Worm (Caenorhabditis elegans) whole organism, L3 larva: ENCODE data around the gene T07C4.3.

Experiments used
- ZK546.5 ChIP-seq: sonication (generic microtip); optimal IDR thresholded peaks from 2 replicates; lab custom pipeline; 2017; ENCODE audit warnings: missing biosample characterization, missing genetic modification characterization
- ama-1 ChIP-seq: fragments of 150-350 bp; optimal IDR thresholded peaks from 2 replicates; lab custom pipeline; 2018
- ceh-28 ChIP-seq: fragments of 150-350 bp; optimal IDR thresholded peaks from 2 replicates; lab custom pipeline; 2014; ENCODE audit warnings: missing biosample characterization, missing genetic modification reagents, missing genetic modification characterization
- ceh-82 ChIP-seq: fragments of 150-350 bp; optimal IDR thresholded peaks from 2 replicates; lab custom pipeline; 2014; ENCODE audit warnings: missing biosample characterization, missing genetic modification characterization
- daf-12 ChIP-seq: fragments of 150-350 bp; optimal IDR thresholded peaks from 2 replicates; lab custom pipeline; 2014; ENCODE audit warnings: missing biosample characterization, missing genetic modification reagents, missing genetic modification characterization
- egl-27 ChIP-seq: sonication (generic microtip); optimal IDR thresholded peaks from 4 replicates; lab custom pipeline; 2017; ENCODE audit warnings: missing biosample characterization, missing genetic modification reagents, missing genetic modification characterization
- elt-1 ChIP-seq: fragments of 150-350 bp; optimal IDR thresholded peaks from 2 replicates; lab custom pipeline; 2014; ENCODE audit warnings: missing biosample characterization, missing genetic modification characterization
- elt-3 ChIP-seq, 3 experiments: fragments of 150-350 bp in 1 of 3; sonication (generic microtip) in 2 of 3; optimal IDR thresholded peaks; 2 replicates in 2 of 3; 4 replicates in 1 of 3; lab custom pipeline; 2014 to 2017; ENCODE audit warnings: missing biosample characterization in 3 of 3, missing genetic modification characterization in 3 of 3
- eor-1 ChIP-seq, 2 experiments: fragments of 150-350 bp; optimal IDR thresholded peaks; 2 replicates each; lab custom pipeline; 2014 to 2018; ENCODE audit warnings: missing biosample characterization in 2 of 2, missing genetic modification characterization in 2 of 2
- fkh-10 ChIP-seq: sonication (generic microtip); optimal IDR thresholded peaks from 2 replicates; lab custom pipeline; 2017; ENCODE audit warnings: missing biosample characterization, missing genetic modification reagents, missing genetic modification characterization
- hmg-11 ChIP-seq: sonication (generic microtip); optimal IDR thresholded peaks from 2 replicates; lab custom pipeline; 2016; ENCODE audit warnings: missing genetic modification characterization, missing compliant biosample characterization
- jun-1 ChIP-seq: fragments of 150-350 bp; optimal IDR thresholded peaks from 2 replicates; lab custom pipeline; 2014; ENCODE audit warnings: missing biosample characterization, missing genetic modification reagents, missing genetic modification characterization
- lin-39 ChIP-seq: fragments of 150-350 bp; optimal IDR thresholded peaks from 2 replicates; lab custom pipeline; 2018; ENCODE audit warnings: missing biosample characterization, missing genetic modification reagents, missing genetic modification characterization
- lsy-12 ChIP-seq: sonication (generic microtip); optimal IDR thresholded peaks from 2 replicates; lab custom pipeline; 2016; ENCODE audit warnings: mild to moderate bottlenecking, missing genetic modification characterization, missing compliant biosample characterization
- nfya-1 ChIP-seq: sonication (generic microtip); optimal IDR thresholded peaks from 2 replicates; lab custom pipeline; 2017; ENCODE audit warnings: missing genetic modification characterization, mild to moderate bottlenecking, missing compliant biosample characterization, antibody characterized with exemption, moderate library complexity; ENCODE audit not compliant: insufficient read depth
- nhr-11 ChIP-seq: fragments of 150-350 bp; optimal IDR thresholded peaks from 2 replicates; lab custom pipeline; 2014; ENCODE audit warnings: missing biosample characterization, missing genetic modification characterization
- nhr-12 ChIP-seq: fragments of 150-350 bp; optimal IDR thresholded peaks from 2 replicates; lab custom pipeline; 2014; ENCODE audit warnings: missing biosample characterization, missing genetic modification characterization
- nhr-237 ChIP-seq: fragments of 150-350 bp; optimal IDR thresholded peaks from 2 replicates; lab custom pipeline; 2014; ENCODE audit warnings: missing biosample characterization, missing genetic modification characterization
- nhr-25 ChIP-seq: sonication (generic microtip); optimal IDR thresholded peaks from 2 replicates; lab custom pipeline; 2017; ENCODE audit warnings: missing biosample characterization, missing genetic modification characterization
- nhr-28 ChIP-seq: fragments of 150-350 bp; optimal IDR thresholded peaks from 2 replicates; lab custom pipeline; 2014; ENCODE audit warnings: missing biosample characterization, missing genetic modification characterization
- nhr-67 ChIP-seq: fragments of 150-350 bp; optimal IDR thresholded peaks from 2 replicates; lab custom pipeline; 2014; ENCODE audit warnings: missing biosample characterization, missing genetic modification characterization
- nhr-76 ChIP-seq: fragments of 150-350 bp; sonication (generic microtip); optimal IDR thresholded peaks from 5 replicates; lab custom pipeline; 2014; ENCODE audit warnings: missing biosample characterization, missing genetic modification characterization
- nhr-77 ChIP-seq: fragments of 150-350 bp; optimal IDR thresholded peaks from 2 replicates; lab custom pipeline; 2014; ENCODE audit warnings: missing biosample characterization, missing genetic modification characterization
- pha-4 ChIP-seq: fragments of 150-350 bp; optimal IDR thresholded peaks from 2 replicates; lab custom pipeline; 2014; ENCODE audit warnings: missing biosample characterization, missing genetic modification reagents, missing genetic modification characterization
- skn-1 ChIP-seq: fragments of 150-350 bp; optimal IDR thresholded peaks from 2 replicates; lab custom pipeline; 2014; ENCODE audit warnings: missing biosample characterization, missing genetic modification characterization
- tbx-2 ChIP-seq: sonication (generic microtip); optimal IDR thresholded peaks from 2 replicates; lab custom pipeline; 2016; ENCODE audit warnings: mild to moderate bottlenecking, missing genetic modification characterization, missing compliant biosample characterization
- unc-39 ChIP-seq: sonication (generic microtip); optimal IDR thresholded peaks from 4 replicates; lab custom pipeline; 2017; ENCODE audit warnings: missing biosample characterization, missing genetic modification characterization
- unc-62 ChIP-seq: fragments of 150-350 bp; sonication (generic microtip); optimal IDR thresholded peaks from 4 replicates; lab custom pipeline; 2014; ENCODE audit warnings: missing biosample characterization, missing genetic modification reagents, missing genetic modification characterization
- zag-1 ChIP-seq: fragments of 150-350 bp; optimal IDR thresholded peaks from 2 replicates; lab custom pipeline; 2014; ENCODE audit warnings: missing biosample characterization, missing genetic modification characterization
- ztf-11 ChIP-seq: fragments of 150-350 bp; optimal IDR thresholded peaks from 2 replicates; lab custom pipeline; 2014; ENCODE audit warnings: missing biosample characterization, missing genetic modification characterization

Gene T07C4.3

ce11 chrIII:10380640-10381039 is 28.7 kb downstream of the T07C4.3 start:
- TF ChIP-seq ama-1 (lab: Kevin White, UChicago) (no peak), hmg-11 (tag; lab: Kevin White, UChicago) (peak; percentile 51), egl-27 (no peak), nfya-1 (tag; lab: Kevin White, UChicago) (peak; percentile 41)

DNA sequence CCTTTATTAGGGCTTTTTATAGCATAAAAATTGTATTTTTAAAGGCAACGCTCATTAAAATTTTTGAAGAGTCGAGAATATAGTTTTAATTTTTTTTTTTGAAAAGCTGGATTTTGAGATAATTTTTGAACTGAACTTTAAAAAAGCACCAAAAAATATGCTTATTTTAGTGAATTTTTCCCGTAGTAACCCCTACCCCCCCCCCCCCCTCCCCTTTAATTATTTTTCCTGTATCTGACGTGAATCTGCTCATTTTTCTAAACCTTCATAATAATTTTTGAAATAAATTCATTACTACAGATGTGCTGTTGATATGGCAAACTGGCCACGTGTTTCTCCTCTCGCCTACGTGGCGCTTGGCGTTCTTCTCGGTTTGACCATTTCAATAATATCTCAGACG is 29.5 kb downstream of the T07C4.3 start, which contains the start of gene C38H2.2:
C38H2.2 (plus strand) TSS at position 301 of the 400 bp plus-strand sequence.
- no peak for TF ChIP-seq hmg-11 (tag; lab: Kevin White, UChicago)
- TF ChIP-seq nhr-67 (tag; lab: Kevin White, UChicago): no peak
- TF ChIP-seq unc-39 (tag; lab: Kevin White, UChicago): no peak
- no peak for TF ChIP-seq zag-1

ce11 chrIII:10383804-10384203 is 31.8 kb downstream of the T07C4.3 start:
- TF ChIP-seq hmg-11 (tag; lab: Kevin White, UChicago): no peak
- TF ChIP-seq nhr-12 (tag; lab: Kevin White, UChicago): no peak
- TF ChIP-seq tbx-2 (tag; lab: Kevin White, UChicago): no peak
- TF ChIP-seq fkh-10 (GFP tag; lab: Kevin White, UChicago): no peak
- TF ChIP-seq lin-39: no peak
- no peak for TF ChIP-seq ztf-11 (tag; lab: Kevin White, UChicago)
- TF ChIP-seq ZK546.5 (tag; lab: Kevin White, UChicago): no peak
- TF ChIP-seq eor-1 (tag; optimal IDR thresholded peaks at IDR 0.05; lab: Kevin White, UChicago): no peak
- no peak for TF ChIP-seq egl-27
- TF ChIP-seq nhr-237: no peak
- no peak for TF ChIP-seq skn-1 (tag; lab: Kevin White, UChicago)
- no peak for TF ChIP-seq ceh-82
- TF ChIP-seq nhr-28 (tag; lab: Kevin White, UChicago): no peak
- no peak for TF ChIP-seq nhr-77 (tag; lab: Kevin White, UChicago)
- TF ChIP-seq elt-3 (tag; optimal IDR thresholded peaks at IDR 0.05; lab: Kevin White, UChicago): no peak
- no peak for TF ChIP-seq nhr-67 (tag; lab: Kevin White, UChicago)
- TF ChIP-seq ceh-28 (tag; lab: Kevin White, UChicago): no peak
- TF ChIP-seq elt-1: no peak
- TF ChIP-seq unc-62 (GFP tag; lab: Kevin White, UChicago): no peak

DNA sequence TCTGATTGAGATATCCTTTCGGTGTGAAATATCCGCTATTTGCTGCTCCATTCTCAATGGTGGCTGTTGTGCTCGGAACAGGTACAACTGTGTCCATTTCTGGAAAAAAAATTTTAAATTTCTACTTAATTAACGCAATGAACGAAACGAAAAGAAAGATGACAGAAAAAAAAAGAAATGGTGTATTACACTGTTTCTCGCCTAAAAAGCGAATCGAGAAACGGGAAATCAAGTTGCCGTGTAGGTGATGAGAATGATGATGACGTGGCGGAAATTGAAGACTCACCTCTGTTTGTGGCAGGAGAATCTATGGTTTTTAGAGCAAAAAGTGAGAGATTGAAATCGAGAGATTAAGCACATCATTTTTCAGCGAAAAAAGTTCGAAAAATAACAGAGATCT is 34.5 kb downstream of the T07C4.3 start, which contains the start of gene C38H2.3:
C38H2.3 (minus strand) TSS at position 101 of the 400 bp plus-strand sequence.
- TF ChIP-seq nhr-25 (tag; lab: Kevin White, UChicago) (no peak), skn-1 (tag; lab: Kevin White, UChicago) (no peak), daf-12 (no peak), elt-1 (peak; percentile 25)

ce11 chrIII:10389608-10390007 is 37.7 kb downstream of the T07C4.3 start:
- TF ChIP-seq nhr-76 (no peak), unc-62 (GFP tag; lab: Kevin White, UChicago) (no peak), daf-12 (no peak), nhr-67 (tag; lab: Kevin White, UChicago) (no peak), lsy-12 (no peak), nhr-25 (tag; lab: Kevin White, UChicago) (no peak), hmg-11 (tag; lab: Kevin White, UChicago) (no peak), fkh-10 (GFP tag; lab: Kevin White, UChicago) (no peak), lin-39 (no peak), nhr-11 (tag; lab: Kevin White, UChicago) (no peak), tbx-2 (tag; lab: Kevin White, UChicago) (no peak), nhr-237 (no peak), pha-4 (tag; lab: Kevin White, UChicago) (no peak), zag-1 (no peak)

ce11 chrIII:10391628-10392027 is 39.7 kb downstream of the T07C4.3 start, which contains the start of gene M03C11.9:
Gene M03C11.9 (minus strand): TSS chrIII:10391728.
- TF ChIP-seq elt-1: no peak
- no peak for TF ChIP-seq jun-1

DNA sequence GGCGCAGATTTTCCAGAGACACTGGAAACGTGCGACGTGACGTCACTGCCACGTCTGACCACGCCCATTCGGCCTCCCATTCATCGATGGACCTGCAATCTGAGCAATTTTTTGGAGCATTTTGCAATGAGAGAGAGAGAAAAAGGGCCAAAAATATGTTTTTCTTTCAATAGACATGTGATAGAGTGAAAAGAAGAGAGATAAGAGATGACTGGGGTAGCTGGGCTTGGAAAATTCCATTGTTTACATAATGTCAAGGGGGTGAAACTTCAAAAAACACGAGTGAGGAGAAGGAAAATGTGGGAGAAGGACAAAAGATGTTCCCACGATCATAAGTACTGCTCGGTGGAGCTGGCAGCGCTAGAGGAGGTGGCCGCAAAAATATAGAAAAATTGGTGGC is 44.0 kb downstream of the T07C4.3 start, which contains the start of gene M03C11.1:
M03C11.1 (minus strand) TSS at position 101 of the 400 bp plus-strand sequence.
- TF ChIP-seq jun-1 (no peak), pha-4 (tag; lab: Kevin White, UChicago) (peak; percentile 60)
